Fruit fly (Drosophila melanogaster): ENCODE measurements around the gene CG34163.
A peak's percentile ranks its signal among the peaks of the same experiment; 100 is the strongest.

The CG34163 gene

dm6 chr2L:11970853-11971397, 17.1 kb upstream of the CG34163 start (continued):
- TF ChIP-seq Blimp-1 (GFP tag; optimal IDR thresholded peaks at IDR 0.05) (peak; percentile 13), ss (GFP tag; optimal IDR thresholded peaks at IDR 0.05) (peak; percentile 31 to 54), CG6276 (GFP tag; optimal IDR thresholded peaks at IDR 0.05) (peak; percentile 10), dac (GFP tag; optimal IDR thresholded peaks at IDR 0.05) (no peak), CG9139 (GFP tag; optimal IDR thresholded peaks at IDR 0.05) (no peak), Eip78C (GFP tag) (peak; percentile 46), CG15336 (GFP tag; IDR thresholded peaks at IDR 0.05) (0 out of 2 replicates have a peak, but pooled peaks have one; percentile 35), CG8632 (GFP tag; optimal IDR thresholded peaks at IDR 0.05) (no peak), Hr4 (GFP tag; optimal IDR thresholded peaks at IDR 0.05) (no peak), CG11902 (GFP tag; optimal IDR thresholded peaks at IDR 0.05) (no peak), Lpt (GFP tag; optimal IDR thresholded peaks at IDR 0.05) (peak; percentile 17), CG7368 (GFP tag; optimal IDR thresholded peaks at IDR 0.05) (peak; percentile 24), CG10631 (GFP tag; optimal IDR thresholded peaks at IDR 0.05) (no peak), achi (GFP tag; optimal IDR thresholded peaks at IDR 0.05) (no peak), Hr38 (GFP tag; optimal IDR thresholded peaks at IDR 0.05) (no peak), Smox (GFP tag; optimal IDR thresholded peaks at IDR 0.05) (no peak), fkh (GFP tag; optimal IDR thresholded peaks at IDR 0.05) (peak; percentile 85), fd59A (GFP tag; optimal IDR thresholded peaks at IDR 0.05) (no peak), dsx (GFP tag; optimal IDR thresholded peaks at IDR 0.05; ENCODE audit: poor library complexity, severe bottlenecking) (peak; percentile 23), CG4318 (GFP tag; optimal IDR thresholded peaks at IDR 0.05) (no peak), svp (GFP tag) (peak; percentile 56)

DNA sequence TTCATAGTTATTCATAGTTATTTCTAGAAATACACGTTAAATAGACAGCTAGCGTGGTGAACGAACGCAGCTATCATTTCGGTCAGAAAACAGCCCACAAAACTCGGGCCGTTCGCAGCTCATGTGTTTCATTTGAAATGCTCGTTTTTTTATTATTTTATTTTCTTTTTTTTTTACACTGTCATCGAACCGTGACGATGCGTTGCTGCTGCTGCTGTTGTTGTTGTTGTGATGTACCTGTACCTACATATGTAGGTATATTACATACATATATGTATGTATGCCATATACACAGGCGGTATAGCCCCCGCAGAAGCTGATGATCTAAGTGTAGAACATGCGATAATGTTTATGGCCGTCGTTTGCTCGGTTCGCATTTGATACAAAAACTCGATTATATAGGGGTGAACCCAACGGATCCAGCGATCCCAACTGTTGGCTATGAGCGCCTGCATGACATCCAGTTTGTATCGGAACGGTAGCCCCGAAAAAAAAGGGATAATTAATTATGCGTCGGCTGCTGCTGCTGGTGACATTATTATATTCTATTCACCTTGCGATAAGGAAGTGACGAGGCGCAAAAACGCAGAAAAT, 14.8 kb upstream of the CG34163 start:
- TF ChIP-seq CG34406 (GFP tag; optimal IDR thresholded peaks at IDR 0.05) (no peak), CG8319 (GFP tag; optimal IDR thresholded peaks at IDR 0.05) (no peak), dsx (GFP tag; optimal IDR thresholded peaks at IDR 0.05; ENCODE audit: poor library complexity, severe bottlenecking) (no peak), Sox14 (GFP tag; optimal IDR thresholded peaks at IDR 0.05) (no peak), fd85E (GFP tag; optimal IDR thresholded peaks at IDR 0.05) (no peak), CG31627 (GFP tag; optimal IDR thresholded peaks at IDR 0.05) (no peak), Lpt (GFP tag; optimal IDR thresholded peaks at IDR 0.05) (no peak), dac (GFP tag; optimal IDR thresholded peaks at IDR 0.05) (no peak), Eip75B (GFP tag; optimal IDR thresholded peaks at IDR 0.05) (no peak), Eip93F (GFP tag; optimal IDR thresholded peaks at IDR 0.05) (no peak), spab (GFP tag; optimal IDR thresholded peaks at IDR 0.05) (no peak), CG1621 (tag; optimal IDR thresholded peaks at IDR 0.05) (no peak), CG11762 (GFP tag; optimal IDR thresholded peaks at IDR 0.05; ENCODE audit: insufficient read depth) (no peak)

- no peak for TF ChIP-seq CG7368 (GFP tag; optimal IDR thresholded peaks at IDR 0.05)
- no peak for TF ChIP-seq CG11902 (GFP tag; optimal IDR thresholded peaks at IDR 0.05)
- TF ChIP-seq CG6792 (GFP tag; optimal IDR thresholded peaks at IDR 0.05) = no peak
- no peak for TF ChIP-seq vri (GFP tag; optimal IDR thresholded peaks at IDR 0.05)
- TF ChIP-seq Hr39 (GFP tag; optimal IDR thresholded peaks at IDR 0.05) = no peak
- TF ChIP-seq CG8119 (GFP tag; IDR thresholded peaks at IDR 0.05) = peak; percentile 33; the same call in 1 of the 3 replicates
- TF ChIP-seq CG15336 (GFP tag; IDR thresholded peaks at IDR 0.05) = peak; percentile 37; the same call in 1 of the 2 replicates
- TF ChIP-seq CG32006 (GFP tag; optimal IDR thresholded peaks at IDR 0.05) = peak; percentile 2
- no peak for TF ChIP-seq CG8319 (GFP tag; optimal IDR thresholded peaks at IDR 0.05)
- TF ChIP-seq net (GFP tag; optimal IDR thresholded peaks at IDR 0.05) = no peak
- peak; percentile 64 for TF ChIP-seq Eip78C (GFP tag)
- TF ChIP-seq eg (GFP tag; IDR thresholded peaks at IDR 0.05) = peak; percentile 52; the same call in 2 of the 3 replicates
These were observed 11.1 kb upstream of the CG34163 start for dm6 chr2L:11976955-11977354.

Measured in whole organism, prepupa.